Worm (Caenorhabditis elegans): ENCODE results near the gene cdk-11.1.

DNA sequence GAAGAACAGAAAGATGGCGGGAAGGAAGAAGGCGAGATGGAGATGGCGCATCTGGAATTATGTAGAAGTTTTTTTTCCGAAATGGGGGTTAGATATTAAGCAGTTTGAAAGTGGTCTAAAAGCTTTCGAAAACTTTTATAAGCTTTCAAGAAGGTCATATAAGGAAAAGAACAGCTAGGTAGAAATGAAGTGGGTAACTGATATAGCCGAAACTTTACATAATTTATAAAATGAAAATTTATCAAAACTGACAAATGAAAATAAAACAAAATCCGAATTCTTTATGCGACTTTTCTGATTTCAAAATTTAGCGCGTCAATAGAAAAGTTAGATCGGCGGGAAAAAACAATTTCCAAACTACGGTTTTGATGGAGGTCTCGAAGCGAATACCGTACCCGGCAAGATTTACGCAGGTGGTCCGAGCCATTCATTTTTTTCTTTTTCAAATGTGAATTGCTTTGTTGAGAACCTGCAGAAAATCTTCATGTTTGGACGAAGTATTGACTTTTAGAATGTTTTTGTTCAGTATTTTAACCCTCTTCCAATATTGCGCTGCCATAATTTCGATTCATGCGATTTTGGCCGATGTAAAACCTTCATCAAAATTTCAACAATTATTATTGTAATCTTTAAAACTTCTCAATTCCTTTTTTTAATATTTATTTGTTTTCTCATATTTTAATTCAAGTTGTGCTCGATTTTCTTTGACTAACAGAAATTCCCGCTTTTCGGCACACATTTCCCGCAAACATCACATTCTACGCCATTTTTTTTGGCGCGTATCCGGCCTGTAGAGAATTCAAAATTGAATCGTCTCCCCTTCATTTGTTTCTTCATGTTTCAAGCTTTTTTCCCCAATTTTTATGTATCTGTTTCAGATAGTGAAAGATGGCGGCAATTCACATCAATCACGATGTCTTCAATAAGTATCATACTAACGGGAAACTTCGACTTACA is 35.1 kb upstream of the cdk-11.1 start, which contains the start of the genes F18A1.7 and rpa-1:
- no peak for TF ChIP-seq F13H6.1 (tag; optimal IDR thresholded peaks at IDR 0.05)
- TF ChIP-seq ztf-4 (tag; optimal IDR thresholded peaks at IDR 0.05) = no peak
- TF ChIP-seq lsy-2 (tag; optimal IDR thresholded peaks at IDR 0.05) = peak in 1 of 2 experiments; percentile 37
- TF ChIP-seq elt-3 (tag; optimal IDR thresholded peaks at IDR 0.05) = no peak

Measured in whole organism, L2 larva.